Worm (Caenorhabditis elegans): ENCODE results near the gene K11H12.1.

K11H12.1 gene

DNA sequence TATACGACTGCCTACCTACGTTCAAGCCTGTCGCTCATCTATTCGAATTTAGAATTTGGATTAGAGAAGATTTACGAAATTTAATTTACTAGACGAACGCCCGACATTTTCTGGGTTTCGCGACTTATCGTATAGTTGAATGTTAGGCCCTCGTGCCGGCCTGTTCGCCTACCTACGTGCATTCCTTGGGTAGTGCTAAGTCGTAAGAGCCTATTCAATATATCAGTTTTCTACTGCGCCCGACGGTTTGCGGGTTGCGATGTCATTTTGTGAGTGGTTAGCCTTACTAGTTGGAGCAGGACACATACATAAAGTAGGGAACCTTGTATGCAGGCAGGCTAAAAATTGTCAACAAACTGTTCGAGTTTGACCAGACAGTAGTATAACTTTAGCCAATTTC is 30.2 kb downstream of the K11H12.1 start:
- TF ChIP-seq ama-1 (optimal IDR thresholded peaks at IDR 0.05) = no peak

DNA sequence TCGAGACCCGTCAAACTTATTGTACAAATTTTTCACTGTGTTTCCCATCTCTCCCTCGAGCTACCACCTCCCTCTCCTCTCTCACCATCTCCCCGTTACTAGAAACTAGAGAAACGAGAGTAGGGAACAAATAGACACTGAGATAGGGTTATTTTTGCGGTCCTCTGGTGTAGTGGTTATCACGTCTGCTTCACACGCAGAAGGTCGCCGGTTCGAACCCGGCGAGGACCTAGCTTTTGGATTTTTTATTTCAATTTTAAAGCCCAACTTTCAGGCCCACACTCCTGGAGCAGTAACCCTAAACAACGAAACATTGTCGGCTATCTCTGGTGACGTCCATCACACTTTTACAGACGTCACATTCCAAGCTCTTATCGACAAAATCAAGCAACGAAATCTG is 32.9 kb downstream of the K11H12.1 start:
- TF ChIP-seq elt-1 (tag; optimal IDR thresholded peaks at IDR 0.05) = no peak
- peak; percentile 51 for TF ChIP-seq lin-11 (tag; optimal IDR thresholded peaks at IDR 0.05)
- peak; percentile 55 for TF ChIP-seq lin-13 (GFP tag; optimal IDR thresholded peaks at IDR 0.05)
- TF ChIP-seq C34F6.9 (tag; optimal IDR thresholded peaks at IDR 0.05) = peak; percentile 40
- no peak for TF ChIP-seq nhr-6 (tag; optimal IDR thresholded peaks at IDR 0.05)
- TF ChIP-seq fos-1 (tag; optimal IDR thresholded peaks at IDR 0.05) = peak; percentile 49
- TF ChIP-seq snpc-4 (tag; optimal IDR thresholded peaks at IDR 0.05) = peak; percentile 3
- TF ChIP-seq nhr-77 (tag; optimal IDR thresholded peaks at IDR 0.05) = peak; percentile 25
- TF ChIP-seq nhr-21 (tag; optimal IDR thresholded peaks at IDR 0.05) = peak; percentile 47
- TF ChIP-seq gmeb-1 (tag; optimal IDR thresholded peaks at IDR 0.05) = peak; percentile 61
- TF ChIP-seq sma-3 (GFP tag; optimal IDR thresholded peaks at IDR 0.05) = peak; percentile 37
- TF ChIP-seq unc-55 (GFP tag; optimal IDR thresholded peaks at IDR 0.05) = peak; percentile 72
- peak; percentile 68 for TF ChIP-seq nhr-129 (tag; optimal IDR thresholded peaks at IDR 0.05)
- peak in 1 of 2 experiments; percentile 62 for TF ChIP-seq lsy-2 (tag; optimal IDR thresholded peaks at IDR 0.05)
- TF ChIP-seq skn-1 (tag; optimal IDR thresholded peaks at IDR 0.05) = no peak
- TF ChIP-seq ztf-4 (tag; optimal IDR thresholded peaks at IDR 0.05) = no peak

DNA sequence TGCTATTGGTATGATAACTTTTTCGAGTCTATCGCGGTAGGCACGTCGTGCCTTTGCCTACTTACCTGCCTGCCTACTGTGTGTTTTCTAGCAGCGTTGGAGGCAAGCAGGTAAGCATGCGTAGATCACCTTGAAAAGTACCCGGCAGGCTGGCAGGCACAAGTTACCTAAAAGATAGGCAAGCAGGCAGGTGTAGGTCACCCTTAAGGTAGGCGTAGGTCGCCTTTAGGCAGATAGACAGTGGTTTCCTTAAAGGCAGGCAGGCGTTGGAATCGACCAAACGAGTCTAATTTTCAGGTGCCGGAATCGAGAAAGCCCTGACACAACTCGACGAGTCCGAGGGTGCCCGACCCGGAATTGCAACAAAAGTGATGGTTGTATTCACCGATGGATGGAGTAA is 33.5 kb downstream of the K11H12.1 start:
- no peak for TF ChIP-seq aly-2 (tag; optimal IDR thresholded peaks at IDR 0.05)
- no peak for TF ChIP-seq nhr-21 (tag; optimal IDR thresholded peaks at IDR 0.05)
- no peak for TF ChIP-seq ZK546.5 (tag; optimal IDR thresholded peaks at IDR 0.05)
- no peak for TF ChIP-seq Y55F3AM.14 (GFP tag; optimal IDR thresholded peaks at IDR 0.05)

DNA sequence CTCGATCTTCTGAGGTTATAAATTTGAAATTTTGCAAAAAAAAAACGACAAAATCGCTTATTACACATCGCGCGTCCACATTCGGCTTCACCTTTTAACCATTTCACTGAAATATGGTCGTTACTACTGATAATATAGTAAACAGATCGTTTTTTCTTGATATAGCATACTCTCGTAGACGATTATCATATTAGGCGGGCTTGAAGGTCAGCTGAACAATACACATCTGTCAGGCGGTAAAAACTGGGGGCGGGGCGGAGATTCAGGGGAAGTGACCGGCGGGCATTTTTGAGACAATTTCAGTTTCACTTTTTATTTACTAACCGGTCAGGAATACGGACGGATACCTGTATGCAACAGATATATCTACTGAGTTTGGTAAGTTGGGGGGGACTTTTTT is 38.0 kb downstream of the K11H12.1 start, which contains the start of gene C18H7.1:
C18H7.1 (plus strand) TSS at position 301 of the 400 bp plus-strand sequence.
- TF ChIP-seq R02D3.7 (tag; optimal IDR thresholded peaks at IDR 0.05) = no peak
- no peak for TF ChIP-seq lin-11 (tag; optimal IDR thresholded peaks at IDR 0.05)
- no peak for TF ChIP-seq aly-2 (tag; optimal IDR thresholded peaks at IDR 0.05)
- TF ChIP-seq nhr-12 (tag; optimal IDR thresholded peaks at IDR 0.05) = no peak
- TF ChIP-seq lin-39 (tag; optimal IDR thresholded peaks at IDR 0.05) = no peak
- TF ChIP-seq crh-2 (tag; optimal IDR thresholded peaks at IDR 0.05) = no peak
- TF ChIP-seq dmd-4 (tag; optimal IDR thresholded peaks at IDR 0.05) = no peak

DNA sequence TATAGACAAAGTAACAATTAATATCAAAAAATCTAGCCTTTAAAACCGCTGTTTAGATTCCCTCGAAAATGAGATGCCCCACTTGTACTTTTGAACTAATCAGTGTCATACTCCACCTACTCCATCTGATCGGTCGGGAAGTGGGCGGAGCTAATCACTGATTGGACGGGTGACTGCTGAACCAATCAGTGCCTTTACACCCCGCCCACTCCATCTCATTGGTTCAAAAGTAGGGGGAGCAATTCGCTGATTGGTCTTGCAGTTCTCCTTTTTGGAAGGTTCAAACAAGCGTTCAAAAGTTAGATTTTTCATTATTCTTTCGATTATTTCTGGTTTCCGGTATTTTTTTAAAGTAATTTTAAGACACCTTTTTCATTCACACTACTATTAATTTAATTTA is 40.1 kb downstream of the K11H12.1 start:
- no peak for TF ChIP-seq peb-1 (tag; optimal IDR thresholded peaks at IDR 0.05)
- TF ChIP-seq mdl-1 (tag; optimal IDR thresholded peaks at IDR 0.05) = no peak
- no peak for TF ChIP-seq nhr-237 (tag; optimal IDR thresholded peaks at IDR 0.05)
- TF ChIP-seq blmp-1 (tag; optimal IDR thresholded peaks at IDR 0.05; ENCODE audit: insufficient read depth) = no peak
- no peak for TF ChIP-seq ztf-4 (tag; optimal IDR thresholded peaks at IDR 0.05)
- TF ChIP-seq elt-3 (tag; optimal IDR thresholded peaks at IDR 0.05) = no peak
- no peak for TF ChIP-seq alr-1 (tag; optimal IDR thresholded peaks at IDR 0.05)
- no peak for TF ChIP-seq lin-11 (tag; optimal IDR thresholded peaks at IDR 0.05)
- TF ChIP-seq mbf-1 (tag; optimal IDR thresholded peaks at IDR 0.05) = no peak

DNA sequence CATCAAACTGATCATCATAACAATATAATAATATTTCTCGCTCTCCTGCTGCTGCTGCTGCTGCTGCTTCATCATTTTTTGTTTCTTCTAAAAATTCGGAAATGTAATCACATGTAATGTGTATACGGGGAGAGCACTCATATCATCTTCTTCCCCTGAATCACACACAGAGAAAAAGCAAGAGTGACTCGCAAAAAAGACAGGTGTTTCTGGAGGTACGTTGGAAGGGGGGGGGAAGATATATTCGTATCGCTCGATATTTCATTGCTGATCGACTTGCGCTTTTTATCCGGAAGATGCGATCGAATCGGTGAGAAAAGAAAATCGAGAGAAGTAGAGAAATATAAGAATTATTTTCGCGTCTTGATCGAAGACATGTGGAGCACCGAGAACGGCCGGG is 45.6 kb downstream of the K11H12.1 start:
- TF ChIP-seq fos-1 (tag; optimal IDR thresholded peaks at IDR 0.05) (no peak), Y55F3AM.14 (GFP tag; optimal IDR thresholded peaks at IDR 0.05) (no peak), peb-1 (tag; optimal IDR thresholded peaks at IDR 0.05) (no peak), lin-13 (GFP tag; optimal IDR thresholded peaks at IDR 0.05) (no peak), nhr-12 (tag; optimal IDR thresholded peaks at IDR 0.05) (no peak), F13H6.1 (tag; optimal IDR thresholded peaks at IDR 0.05) (peak; percentile 24), mbf-1 (tag; optimal IDR thresholded peaks at IDR 0.05) (no peak), blmp-1 (tag; optimal IDR thresholded peaks at IDR 0.05; ENCODE audit: insufficient read depth) (no peak), nhr-129 (tag; optimal IDR thresholded peaks at IDR 0.05) (peak; percentile 47), C34F6.9 (tag; optimal IDR thresholded peaks at IDR 0.05) (no peak), aly-2 (tag; optimal IDR thresholded peaks at IDR 0.05) (no peak)
